ENCODE assay signal across 3 fruit fly cellular contexts in genomic region chrX:9581869-9582268, dm6.
TF ChIP-seq lines count a peak whose summit lies in the region.

No protein-coding gene starts in this region.

TF ChIP-seq in whole organism, embryonic, 481 proteins besides CTCF, POLR2A, EP300 and RAD21 (continued from another document and continues in another):
- TF ChIP-seq psq (GFP tag; optimal IDR thresholded peaks at IDR 0.05; lab: Kevin White, UChicago) (no peak), CG1529 (GFP tag; optimal IDR thresholded peaks at IDR 0.05; lab: Kevin White, UChicago) (no peak), Doc2 (GFP tag; IDR thresholded peaks at IDR 0.05; lab: Robert Waterston, UW) (no peak), luna (GFP tag; optimal IDR thresholded peaks at IDR 0.05; lab: Kevin White, UChicago) (no peak), Sox100B (GFP tag; optimal IDR thresholded peaks at IDR 0.05; lab: Kevin White, UChicago) (no peak), gsb (GFP tag; IDR thresholded peaks at IDR 0.05; lab: Robert Waterston, UW) (no peak), Dp (GFP tag; optimal IDR thresholded peaks at IDR 0.05; lab: Kevin White, UChicago) (no peak), Atf3 (GFP tag; optimal IDR thresholded peaks at IDR 0.05; lab: Kevin White, UChicago) (no peak), Max (GFP tag; optimal IDR thresholded peaks at IDR 0.05; lab: Kevin White, UChicago) (no peak), CG3995 (GFP tag; optimal IDR thresholded peaks at IDR 0.05; lab: Kevin White, UChicago) (no peak), trh (GFP tag; optimal IDR thresholded peaks at IDR 0.05; lab: Kevin White, UChicago) (no peak), CG15514 (GFP tag; optimal IDR thresholded peaks at IDR 0.05; lab: Kevin White, UChicago) (peak; percentile 32), NfI (GFP tag; optimal IDR thresholded peaks at IDR 0.05; lab: Kevin White, UChicago) (no peak), CG9797 (GFP tag; optimal IDR thresholded peaks at IDR 0.05; lab: Kevin White, UChicago) (no peak), Dek (tag; optimal IDR thresholded peaks at IDR 0.05; lab: Kevin White, UChicago) (no peak), CG14014 (GFP tag; IDR thresholded peaks at IDR 0.05; lab: Robert Waterston, UW) (no peak), Oaz (GFP tag; IDR thresholded peaks at IDR 0.05; lab: Robert Waterston, UW) (no peak), ato (GFP tag; IDR thresholded peaks at IDR 0.05; lab: Robert Waterston, UW; ENCODE audit: partially characterized antibody) (no peak), Spps (tag; optimal IDR thresholded peaks at IDR 0.05; lab: Kevin White, UChicago) (no peak), ttk (GFP tag; IDR thresholded peaks at IDR 0.05; lab: Robert Waterston, UW) (no peak), CG9727 (GFP tag; optimal IDR thresholded peaks at IDR 0.05; lab: Kevin White, UChicago) (no peak), gcm (GFP tag; optimal IDR thresholded peaks at IDR 0.05; lab: Kevin White, UChicago) (no peak), sens-2 (GFP tag; IDR thresholded peaks at IDR 0.05; lab: Robert Waterston, UW) (no peak), CG18011 (GFP tag; optimal IDR thresholded peaks at IDR 0.05; lab: Kevin White, UChicago) (no peak), pros (GFP tag; optimal IDR thresholded peaks at IDR 0.05; lab: Kevin White, UChicago) (no peak), sr (GFP tag; IDR thresholded peaks at IDR 0.05; lab: Robert Waterston, UW) (0 out of 3 replicates have a peak, but pooled peaks have one; percentile 44), CG5180 (GFP tag; optimal IDR thresholded peaks at IDR 0.05; lab: Kevin White, UChicago) (no peak), ac (GFP tag; optimal IDR thresholded peaks at IDR 0.05; lab: Kevin White, UChicago) (no peak), Sin3A (optimal IDR thresholded peaks at IDR 0.05; lab: Kevin White, UChicago) (no peak), Hmr (GFP tag; optimal IDR thresholded peaks at IDR 0.05; lab: Kevin White, UChicago) (no peak), crp (GFP tag; optimal IDR thresholded peaks at IDR 0.05; lab: Kevin White, UChicago) (no peak), amos (GFP tag; IDR thresholded peaks at IDR 0.05; lab: Robert Waterston, UW; ENCODE audit: partially characterized antibody) (no peak), Chrac-16 (GFP tag; optimal IDR thresholded peaks at IDR 0.05; lab: Kevin White, UChicago) (no peak), org-1 (GFP tag; optimal IDR thresholded peaks at IDR 0.05; lab: Kevin White, UChicago) (no peak), Myb (GFP tag; optimal IDR thresholded peaks at IDR 0.05; lab: Kevin White, UChicago) (no peak), Eip74EF (GFP tag; optimal IDR thresholded peaks at IDR 0.05; lab: Kevin White, UChicago) (no peak), CG42726 (GFP tag; IDR thresholded peaks at IDR 0.05; lab: Robert Waterston, UW; ENCODE audit: partially characterized antibody) (no peak), wor (GFP tag; IDR thresholded peaks at IDR 0.05; lab: Robert Waterston, UW) (no peak), Bdp1 (GFP tag; optimal IDR thresholded peaks at IDR 0.05; lab: Kevin White, UChicago) (no peak), slou (GFP tag; optimal IDR thresholded peaks at IDR 0.05; lab: Kevin White, UChicago) (no peak), mam (GFP tag; optimal IDR thresholded peaks at IDR 0.05; lab: Kevin White, UChicago) (no peak), CG16815 (GFP tag; optimal IDR thresholded peaks at IDR 0.05; lab: Kevin White, UChicago) (no peak), CG4617 (GFP tag; optimal IDR thresholded peaks at IDR 0.05; lab: Kevin White, UChicago; ENCODE audit: borderline replicate concordance) (no peak), CG18262 (tag; optimal IDR thresholded peaks at IDR 0.05; lab: Kevin White, UChicago) (no peak), z (GFP tag; IDR thresholded peaks at IDR 0.05; lab: Robert Waterston, UW) (no peak), CG15269 (tag; optimal IDR thresholded peaks at IDR 0.05; lab: Kevin White, UChicago) (no peak)

TF ChIP-seq in whole organism, prepupa, 60 proteins besides CTCF, POLR2A, EP300 and RAD21 (continued from another document):
- TF ChIP-seq CG8632 (GFP tag; optimal IDR thresholded peaks at IDR 0.05; lab: Kevin White, UChicago), result no peak
- TF ChIP-seq fkh (GFP tag; optimal IDR thresholded peaks at IDR 0.05; lab: Kevin White, UChicago), result no peak
- TF ChIP-seq CG31627 (GFP tag; optimal IDR thresholded peaks at IDR 0.05; lab: Kevin White, UChicago), result no peak
- TF ChIP-seq CG9139 (GFP tag; optimal IDR thresholded peaks at IDR 0.05; lab: Kevin White, UChicago), result peak; percentile 4
- peak; percentile 79 for TF ChIP-seq Eip78C (GFP tag; lab: Kevin White, UChicago)
- TF ChIP-seq OdsH (GFP tag; optimal IDR thresholded peaks at IDR 0.05; lab: Kevin White, UChicago), result no peak
- peak; percentile 81 for TF ChIP-seq Blimp-1 (GFP tag; optimal IDR thresholded peaks at IDR 0.05; lab: Kevin White, UChicago)
- no peak for TF ChIP-seq CG8119 (GFP tag; IDR thresholded peaks at IDR 0.05; lab: Robert Waterston, UW)
- TF ChIP-seq CG7368 (GFP tag; optimal IDR thresholded peaks at IDR 0.05; lab: Kevin White, UChicago), result no peak
- TF ChIP-seq CG11902 (GFP tag; optimal IDR thresholded peaks at IDR 0.05; lab: Kevin White, UChicago), result no peak
- peak; percentile 35 for TF ChIP-seq ss (GFP tag; optimal IDR thresholded peaks at IDR 0.05; lab: Kevin White, UChicago)
- TF ChIP-seq spab (GFP tag; optimal IDR thresholded peaks at IDR 0.05; lab: Kevin White, UChicago), result no peak
- no peak for TF ChIP-seq Ets96B (tag; optimal IDR thresholded peaks at IDR 0.05; lab: Kevin White, UChicago)
- peak; percentile 56 for TF ChIP-seq dsx (GFP tag; optimal IDR thresholded peaks at IDR 0.05; lab: Kevin White, UChicago; ENCODE audit: poor library complexity, severe bottlenecking)
- TF ChIP-seq CG16779 (tag; optimal IDR thresholded peaks at IDR 0.05; lab: Kevin White, UChicago), result no peak
- no peak for TF ChIP-seq Met (GFP tag; optimal IDR thresholded peaks at IDR 0.05; lab: Kevin White, UChicago)
- peak; percentile 22 for TF ChIP-seq topi (GFP tag; optimal IDR thresholded peaks at IDR 0.05; lab: Kevin White, UChicago)
- TF ChIP-seq Hr38 (GFP tag; optimal IDR thresholded peaks at IDR 0.05; lab: Kevin White, UChicago), result no peak
- no peak for TF ChIP-seq lz (GFP tag; optimal IDR thresholded peaks at IDR 0.05; lab: Kevin White, UChicago)
TF ChIP-seq in whole organism, prepupa: peak in this region for 10.

TF ChIP-seq in whole organism, wandering third instar larva, 38 proteins besides CTCF, POLR2A, EP300 and RAD21 (continued from another document):
- TF ChIP-seq sage (GFP tag; optimal IDR thresholded peaks at IDR 0.05; lab: Kevin White, UChicago), result no peak
- TF ChIP-seq CG9705 (GFP tag; optimal IDR thresholded peaks at IDR 0.05; lab: Kevin White, UChicago), result no peak
- no peak for TF ChIP-seq N (GFP tag; optimal IDR thresholded peaks at IDR 0.05; lab: Kevin White, UChicago)
- no peak for TF ChIP-seq Sp1 (GFP tag; optimal IDR thresholded peaks at IDR 0.05; lab: Kevin White, UChicago)
- no peak for TF ChIP-seq rgr (GFP tag; optimal IDR thresholded peaks at IDR 0.05; lab: Kevin White, UChicago)
- TF ChIP-seq pan (optimal IDR thresholded peaks at IDR 0.05; lab: Kevin White, UChicago), result no peak
- TF ChIP-seq GATAd (GFP tag; optimal IDR thresholded peaks at IDR 0.05; lab: Kevin White, UChicago), result no peak
